Worm (Caenorhabditis elegans) whole organism, young adult: Measurements from ENCODE around the gene K08H10.6.

Source experiments
- B0336.3 ChIP-seq: fragments of 200-800 bp; sonication (Bioruptor generic); IDR thresholded peaks from 2 replicates; pipeline ENCODE4 v1.3.6; 2022; ENCODE audit warnings: missing genetic modification characterization, missing compliant biosample characterization
- D2030.7 ChIP-seq: fragments of 200-800 bp; sonication (Bioruptor generic); IDR thresholded peaks from 2 replicates; pipeline ENCODE4 v1.3.6; 2022; ENCODE audit warnings: missing genetic modification reagents, missing genetic modification characterization, missing compliant biosample characterization
- F33H1.4 ChIP-seq: fragments of 200-800 bp; sonication (Bioruptor generic); IDR thresholded peaks from 2 replicates; pipeline ENCODE4 v1.3.6; 2022; ENCODE audit warnings: missing genetic modification reagents, missing genetic modification characterization, missing compliant biosample characterization
- F57C9.4 ChIP-seq: sonication (generic microtip); optimal IDR thresholded peaks from 2 replicates; lab custom pipeline; 2017; ENCODE audit warnings: mild to moderate bottlenecking, missing genetic modification characterization, missing compliant biosample characterization
- K11D2.4 ChIP-seq: fragments of 200-800 bp; sonication (Bioruptor generic); IDR thresholded peaks from 2 replicates; pipeline ENCODE4 v1.3.6; 2022; ENCODE audit warnings: missing genetic modification reagents, missing genetic modification characterization, missing compliant biosample characterization
- K12H6.12 ChIP-seq: fragments of 200-800 bp; sonication (Bioruptor generic); optimal IDR thresholded peaks from 2 replicates; lab custom pipeline; 2018; ENCODE audit warnings: mild to moderate bottlenecking, missing genetic modification characterization, missing compliant biosample characterization
- T26A5.8 ChIP-seq: sonication (generic microtip); optimal IDR thresholded peaks from 2 replicates; lab custom pipeline; 2016; ENCODE audit warnings: missing genetic modification characterization, missing compliant biosample characterization
- Y67H2A.10 ChIP-seq: fragments of 200-800 bp; sonication (Bioruptor generic); conservative IDR thresholded peaks from 2 replicates; pipeline ENCODE4 v1.3.6; 2022; ENCODE audit warnings: missing genetic modification reagents, missing genetic modification characterization, missing compliant biosample characterization
- atf-7 ChIP-seq: sonication (generic microtip); optimal IDR thresholded peaks from 2 replicates; lab custom pipeline; 2017; ENCODE audit warnings: mild to moderate bottlenecking, missing genetic modification characterization, missing compliant biosample characterization
- attf-5 ChIP-seq: fragments of 200-800 bp; sonication (Bioruptor generic); optimal IDR thresholded peaks from 2 replicates; lab custom pipeline; 2018; ENCODE audit warnings: mild to moderate bottlenecking, missing genetic modification characterization, missing compliant biosample characterization
- attf-6 ChIP-seq: fragments of 200-800 bp; sonication (Bioruptor generic); IDR thresholded peaks from 2 replicates; pipeline ENCODE4 v1.3.6; 2022; ENCODE audit warnings: missing genetic modification reagents, missing genetic modification characterization, missing compliant biosample characterization
- bed-1 ChIP-seq: fragments of 200-800 bp; sonication (Bioruptor generic); IDR thresholded peaks from 2 replicates; pipeline ENCODE4 v1.3.6; 2022; ENCODE audit warnings: missing genetic modification reagents, missing genetic modification characterization, missing compliant biosample characterization
- bed-2 ChIP-seq: fragments of 200-800 bp; sonication (Bioruptor generic); IDR thresholded peaks from 2 replicates; pipeline ENCODE4 v1.3.6; 2022; ENCODE audit warnings: missing genetic modification reagents, missing genetic modification characterization, missing compliant biosample characterization
- ccch-3 ChIP-seq: fragments of 200-800 bp; sonication (Bioruptor generic); optimal IDR thresholded peaks from 2 replicates; lab custom pipeline; 2018; ENCODE audit warnings: mild to moderate bottlenecking, missing genetic modification characterization, missing compliant biosample characterization
- cebp-1 ChIP-seq, 2 experiments: fragments of 200-800 bp in 1 of 2; sonication (Bioruptor generic) in 1 of 2; sonication (generic microtip) in 1 of 2; IDR thresholded peaks in 1 of 2; optimal IDR thresholded peaks in 1 of 2; 2 replicates each; pipeline versions ENCODE4 v1.3.6 to Lab custom; 2017 to 2022; ENCODE audit warnings: missing compliant biosample characterization in 2 of 2, missing genetic modification characterization in 2 of 2, mild to moderate bottlenecking in 1 of 2, missing genetic modification reagents in 1 of 2, moderate library complexity in 1 of 2
- ceh-100 ChIP-seq: fragments of 200-800 bp; sonication (Bioruptor generic); IDR thresholded peaks from 2 replicates; pipeline ENCODE4 v1.3.6; 2022; ENCODE audit warnings: missing genetic modification reagents, missing genetic modification characterization, missing compliant biosample characterization
- ceh-27 ChIP-seq: fragments of 200-800 bp; sonication (Bioruptor generic); optimal IDR thresholded peaks from 2 replicates; lab custom pipeline; 2018; ENCODE audit warnings: mild to moderate bottlenecking, missing genetic modification characterization, moderate library complexity, missing compliant biosample characterization
- chd-7 ChIP-seq: sonication (generic microtip); optimal IDR thresholded peaks from 2 replicates; lab custom pipeline; 2016; ENCODE audit warnings: mild to moderate bottlenecking, missing genetic modification characterization, moderate library complexity, missing compliant biosample characterization
- die-1 ChIP-seq: sonication (generic microtip); optimal IDR thresholded peaks from 2 replicates; lab custom pipeline; 2016; ENCODE audit warnings: missing genotype, mild to moderate bottlenecking, missing genetic modification characterization, missing compliant biosample characterization
- dox-1 ChIP-seq: fragments of 200-800 bp; sonication (Bioruptor generic); IDR thresholded peaks from 2 replicates; pipeline ENCODE4 v1.3.6; 2022; ENCODE audit warnings: missing genetic modification reagents, missing genetic modification characterization, missing compliant biosample characterization
- dpl-1 ChIP-seq: fragments of 150-350 bp; optimal IDR thresholded peaks from 2 replicates; lab custom pipeline; 2014; ENCODE audit warnings: missing biosample characterization, missing genetic modification reagents, missing genetic modification characterization
- egl-18 ChIP-seq: fragments of 200-800 bp; sonication (Bioruptor generic); IDR thresholded peaks from 2 replicates; pipeline ENCODE4 v1.3.6; 2022; ENCODE audit warnings: missing genetic modification reagents, missing genetic modification characterization, missing compliant biosample characterization
- egrh-3 ChIP-seq: fragments of 200-800 bp; sonication (Bioruptor generic); IDR thresholded peaks from 2 replicates; pipeline ENCODE4 v1.3.6; 2022; ENCODE audit warnings: missing genetic modification reagents, missing genetic modification characterization, missing compliant biosample characterization
- hsf-1 ChIP-seq: fragments of 200-800 bp; sonication (Bioruptor generic); IDR thresholded peaks from 2 replicates; pipeline ENCODE4 v1.3.6; 2022; ENCODE audit warnings: missing genetic modification reagents, missing genetic modification characterization, missing compliant biosample characterization
- lin-26 ChIP-seq: fragments of 200-800 bp; sonication (Bioruptor generic); IDR thresholded peaks from 2 replicates; pipeline ENCODE4 v1.3.6; 2022; ENCODE audit warnings: missing genetic modification reagents, missing genetic modification characterization, missing compliant biosample characterization
- lin-40 ChIP-seq: sonication (generic microtip); optimal IDR thresholded peaks from 2 replicates; lab custom pipeline; 2016; ENCODE audit warnings: missing genetic modification characterization, mild to moderate bottlenecking, missing compliant biosample characterization, missing genotype, missing genetic modification reagents
- lin-54 ChIP-seq: fragments of 200-800 bp; sonication (Bioruptor generic); optimal IDR thresholded peaks from 2 replicates; lab custom pipeline; 2018; ENCODE audit warnings: mild to moderate bottlenecking, missing genetic modification characterization, missing compliant biosample characterization
- lsl-1 ChIP-seq: fragments of 200-800 bp; sonication (Bioruptor generic); optimal IDR thresholded peaks from 2 replicates; lab custom pipeline; 2018; ENCODE audit warnings: mild to moderate bottlenecking, missing genetic modification characterization, moderate library complexity, missing compliant biosample characterization
- madf-10 ChIP-seq: sonication (generic microtip); optimal IDR thresholded peaks from 2 replicates; lab custom pipeline; 2016; ENCODE audit warnings: mild to moderate bottlenecking, missing genetic modification characterization, missing compliant biosample characterization
- madf-3 ChIP-seq: fragments of 200-800 bp; sonication (Bioruptor generic); IDR thresholded peaks from 2 replicates; pipeline ENCODE4 v1.3.6; 2022; ENCODE audit warnings: missing genetic modification reagents, missing genetic modification characterization, missing compliant biosample characterization
- mcd-1 ChIP-seq: fragments of 200-800 bp; sonication (Bioruptor generic); IDR thresholded peaks from 2 replicates; pipeline ENCODE4 v1.3.6; 2022; ENCODE audit warnings: missing genetic modification reagents, missing genetic modification characterization, missing compliant biosample characterization
- mel-28 ChIP-seq: sonication (generic microtip); optimal IDR thresholded peaks from 2 replicates; lab custom pipeline; 2016; ENCODE audit warnings: borderline replicate concordance, mild to moderate bottlenecking, missing genetic modification characterization, missing compliant biosample characterization
- mxl-1 ChIP-seq: sonication (generic microtip); optimal IDR thresholded peaks from 2 replicates; lab custom pipeline; 2016; ENCODE audit warnings: missing genetic modification characterization, missing compliant biosample characterization
- nhr-120 ChIP-seq: fragments of 200-800 bp; sonication (Bioruptor generic); IDR thresholded peaks from 2 replicates; pipeline ENCODE4 v1.3.6; 2022; ENCODE audit warnings: missing genetic modification characterization, missing compliant biosample characterization
- nhr-27 ChIP-seq: fragments of 200-800 bp; sonication (Bioruptor generic); optimal IDR thresholded peaks from 2 replicates; lab custom pipeline; 2018; ENCODE audit warnings: mild to moderate bottlenecking, missing genetic modification characterization, moderate library complexity, missing compliant biosample characterization
- nhr-80 ChIP-seq: sonication (generic microtip); optimal IDR thresholded peaks from 2 replicates; lab custom pipeline; 2016; ENCODE audit warnings: missing genetic modification characterization, missing compliant biosample characterization
- pbrm-1 ChIP-seq: fragments of 200-800 bp; sonication (Bioruptor generic); IDR thresholded peaks from 2 replicates; pipeline ENCODE4 v1.3.6; 2022; ENCODE audit warnings: missing genetic modification reagents, missing genetic modification characterization, missing compliant biosample characterization
- pha-4 ChIP-seq: fragments of 150-350 bp; sonication (generic microtip); optimal IDR thresholded peaks from 2 replicates; lab custom pipeline; 2014; ENCODE audit warnings: missing biosample characterization, missing genetic modification reagents, missing genetic modification characterization
- rcor-1 ChIP-seq: fragments of 200-800 bp; sonication (Bioruptor generic); IDR thresholded peaks from 2 replicates; pipeline ENCODE4 v1.3.6; 2022; ENCODE audit warnings: missing genetic modification reagents, missing genetic modification characterization, missing compliant biosample characterization
- repo-1 ChIP-seq: sonication (generic microtip); optimal IDR thresholded peaks from 2 replicates; lab custom pipeline; 2017; ENCODE audit warnings: mild to moderate bottlenecking, missing genetic modification characterization, missing compliant biosample characterization
- sdz-38 ChIP-seq: sonication (generic microtip); optimal IDR thresholded peaks from 2 replicates; lab custom pipeline; 2016; ENCODE audit warnings: missing genotype, missing genetic modification characterization, missing compliant biosample characterization
- snpc-1.3 ChIP-seq: sonication (generic microtip); optimal IDR thresholded peaks from 2 replicates; lab custom pipeline; 2017; ENCODE audit warnings: missing genetic modification characterization, mild to moderate bottlenecking, missing compliant biosample characterization, antibody characterized with exemption, moderate library complexity, missing genotype, missing genetic modification reagents; ENCODE audit not compliant: insufficient read depth
- snpc-3.4 ChIP-seq: sonication (generic microtip); optimal IDR thresholded peaks from 2 replicates; lab custom pipeline; 2017; ENCODE audit warnings: missing genetic modification characterization, mild to moderate bottlenecking, missing compliant biosample characterization, antibody characterized with exemption, moderate library complexity, missing genotype, missing genetic modification reagents
- sptf-2 ChIP-seq: fragments of 200-800 bp; sonication (Bioruptor generic); optimal IDR thresholded peaks from 2 replicates; lab custom pipeline; 2018; ENCODE audit warnings: mild to moderate bottlenecking, missing genetic modification characterization, missing compliant biosample characterization
- zfh-2 ChIP-seq: fragments of 200-800 bp; sonication (Bioruptor generic); conservative IDR thresholded peaks from 2 replicates; pipeline ENCODE4 v1.3.6; 2022; ENCODE audit warnings: missing genetic modification reagents, missing genetic modification characterization, missing compliant biosample characterization
- ztf-25 ChIP-seq: fragments of 200-800 bp; sonication (Bioruptor generic); IDR thresholded peaks from 2 replicates; pipeline ENCODE4 v1.3.6; 2022; ENCODE audit warnings: missing genetic modification reagents, missing genetic modification characterization, missing compliant biosample characterization
- ztf-26 ChIP-seq: sonication (generic microtip); optimal IDR thresholded peaks from 2 replicates; lab custom pipeline; 2017; ENCODE audit warnings: missing genetic modification characterization, missing compliant biosample characterization

The K08H10.6 gene

DNA sequence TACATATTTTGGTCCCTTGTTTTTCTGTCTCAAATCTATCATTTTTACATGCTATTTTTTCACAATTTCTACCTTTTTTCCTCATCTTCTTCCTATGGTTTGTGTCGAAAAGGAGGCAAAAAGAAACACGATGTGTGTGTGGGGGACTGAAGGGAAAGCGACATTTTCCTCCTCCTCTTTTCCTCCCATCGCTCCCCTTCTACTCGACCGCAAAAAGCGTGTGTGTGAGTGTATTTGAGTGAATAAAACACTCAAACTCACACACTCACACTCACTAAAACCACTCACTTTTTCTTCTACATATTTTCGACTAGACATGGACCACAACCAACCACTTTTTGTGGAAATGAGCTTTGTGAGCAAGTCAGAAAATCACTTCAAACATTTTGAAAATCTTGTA lies 45.8 kb upstream of the K08H10.6 start (continued):
- no peak for TF ChIP-seq snpc-1.3 (tag; lab: Kevin White, UChicago)

DNA sequence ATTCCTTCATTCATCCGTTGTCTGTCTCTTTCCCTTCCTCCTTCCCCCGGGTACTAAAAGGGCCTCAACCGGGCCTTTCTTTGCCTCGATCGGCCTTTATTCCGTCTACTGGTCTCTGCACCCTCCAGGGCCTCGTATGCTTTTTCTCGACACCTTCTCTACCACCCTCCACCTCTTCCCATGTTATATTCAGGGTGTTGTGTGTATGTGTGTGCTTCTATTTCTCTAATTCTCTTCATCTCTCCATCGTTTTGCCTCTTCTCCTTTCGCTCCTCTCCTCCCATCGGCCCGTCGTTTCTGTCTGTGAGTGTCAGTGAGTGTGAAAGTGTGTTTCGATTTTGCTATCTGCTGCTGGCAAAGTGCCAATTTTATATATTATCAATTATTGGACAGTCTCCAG lies 44.1 kb upstream of the K08H10.6 start:
- TF ChIP-seq ztf-26 (tag; lab: Kevin White, UChicago): peak; percentile 54
- TF ChIP-seq bed-1 (GFP tag; lab: Robert Waterston, UW): no peak
- no peak for TF ChIP-seq lin-26 (GFP tag; lab: Robert Waterston, UW)
- TF ChIP-seq egrh-3 (GFP tag; lab: Robert Waterston, UW): peak; percentile 48
- peak; percentile 79 for TF ChIP-seq zfh-2 (GFP tag; lab: Robert Waterston, UW)
- peak; percentile 69 for TF ChIP-seq B0336.3 (GFP tag; lab: Robert Waterston, UW)
- no peak for TF ChIP-seq snpc-1.3 (tag; lab: Kevin White, UChicago)
- TF ChIP-seq repo-1: no peak
- peak; percentile 38 for TF ChIP-seq atf-7 (tag; lab: Kevin White, UChicago)
- peak; percentile 69 for TF ChIP-seq dox-1 (GFP tag; lab: Robert Waterston, UW)
- no peak for TF ChIP-seq egl-18
- TF ChIP-seq K11D2.4 (GFP tag; lab: Robert Waterston, UW): 0 out of 2 replicates have a peak, but pooled peaks have one; percentile 33
- TF ChIP-seq ceh-100 (GFP tag; lab: Robert Waterston, UW): no peak
- TF ChIP-seq lin-40 (tag; lab: Kevin White, UChicago): peak; percentile 55
- no peak for TF ChIP-seq nhr-120
- TF ChIP-seq chd-7 (tag; lab: Kevin White, UChicago): peak; percentile 46
- no peak for TF ChIP-seq sdz-38 (tag; lab: Kevin White, UChicago)
- TF ChIP-seq mcd-1 (GFP tag; lab: Robert Waterston, UW): peak; percentile 59
- TF ChIP-seq mel-28: no peak
- TF ChIP-seq sptf-2 (GFP tag; lab: Kevin White, UChicago): peak; percentile 13
- TF ChIP-seq ztf-25 (GFP tag; lab: Robert Waterston, UW): no peak
- peak; percentile 32 for TF ChIP-seq attf-5 (GFP tag; lab: Kevin White, UChicago)
- peak; percentile 62 for TF ChIP-seq pha-4 (tag; lab: Kevin White, UChicago)
- TF ChIP-seq hsf-1 (GFP tag; lab: Robert Waterston, UW): no peak
- TF ChIP-seq F57C9.4 (tag; lab: Kevin White, UChicago): no peak
- no peak for TF ChIP-seq die-1 (tag; lab: Kevin White, UChicago)
- TF ChIP-seq lin-54 (GFP tag; lab: Kevin White, UChicago): peak; percentile 36
- TF ChIP-seq F33H1.4: no peak
- no peak for TF ChIP-seq nhr-27 (tag; lab: Kevin White, UChicago)
- TF ChIP-seq lsl-1: no peak
- TF ChIP-seq D2030.7 (GFP tag; lab: Robert Waterston, UW): no peak
- TF ChIP-seq madf-10 (tag; lab: Kevin White, UChicago): peak; percentile 47
- no peak for TF ChIP-seq snpc-3.4 (tag; lab: Kevin White, UChicago)
- TF ChIP-seq pbrm-1: 0 out of 2 replicates have a peak, but pooled peaks have one; percentile 36
- TF ChIP-seq T26A5.8 (tag; lab: Kevin White, UChicago): no peak
- TF ChIP-seq dpl-1 (GFP tag; lab: Kevin White, UChicago): no peak
- TF ChIP-seq nhr-80 (tag; lab: Kevin White, UChicago): peak; percentile 76
- TF ChIP-seq attf-6: no peak
- no peak for TF ChIP-seq Y67H2A.10 (GFP tag; lab: Robert Waterston, UW)
- TF ChIP-seq K12H6.12 (tag; lab: Kevin White, UChicago): peak; percentile 49
- TF ChIP-seq rcor-1 (GFP tag; lab: Robert Waterston, UW): no peak
- no peak for TF ChIP-seq ccch-3 (GFP tag; lab: Kevin White, UChicago)
- no peak for TF ChIP-seq madf-3 (GFP tag; lab: Robert Waterston, UW)
- peak; percentile 48 for TF ChIP-seq ceh-27
- peak; percentile 36; the same call in 1 of the 2 replicates for TF ChIP-seq cebp-1 (GFP tag; IDR thresholded peaks at IDR 0.05; lab: Robert Waterston, UW)
- TF ChIP-seq cebp-1 (tag; optimal IDR thresholded peaks at IDR 0.05; lab: Kevin White, UChicago): peak; percentile 71
- TF ChIP-seq mxl-1 (tag; lab: Kevin White, UChicago): no peak
- no peak for TF ChIP-seq bed-2
